Fruit fly (Drosophila melanogaster): ENCODE measurements around the gene CG32755.

The CG32755 gene

DNA sequence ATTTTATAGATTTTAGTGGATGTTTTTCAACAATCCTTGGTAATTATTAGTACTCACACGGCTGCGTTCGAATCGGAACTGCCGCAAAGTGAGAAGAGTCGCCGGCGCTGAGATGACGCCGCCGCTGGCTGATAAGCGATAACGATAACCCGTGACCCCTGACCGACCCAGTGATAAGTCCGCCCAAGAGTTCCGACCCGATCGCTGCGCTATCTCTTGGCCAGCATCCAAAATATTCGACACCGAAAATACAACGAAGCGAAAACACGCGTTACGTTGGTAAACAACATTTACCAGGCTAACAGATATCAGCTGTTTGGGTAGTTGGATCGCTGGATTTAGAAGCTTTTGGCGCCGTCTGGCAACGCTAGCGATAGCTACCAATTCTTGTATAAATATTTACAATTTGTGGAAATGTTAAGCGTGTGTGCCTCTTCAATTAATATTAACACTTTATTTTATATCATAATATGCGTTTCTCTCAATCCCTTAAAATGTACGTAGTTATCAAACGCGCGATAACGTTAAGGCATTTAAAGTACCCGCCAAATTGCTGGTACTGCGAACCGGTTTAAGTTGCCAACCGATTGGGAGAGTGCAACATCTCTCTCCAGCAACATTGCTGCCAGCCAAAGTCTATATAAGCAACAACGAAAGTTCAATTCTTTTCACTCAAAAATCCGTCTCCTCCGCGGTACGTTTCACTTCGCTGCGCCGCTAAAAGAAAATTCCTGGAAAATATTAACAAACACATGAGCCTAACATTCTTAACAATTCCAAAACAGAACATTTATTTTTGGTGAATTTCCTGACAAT is 33.3 kb upstream of the CG32755 start, which contains the start of the genes Shmt and CG3726 (continued):
- TF ChIP-seq sug (tag; optimal IDR thresholded peaks at IDR 0.05) (peak; percentile 28), bbx (GFP tag; IDR thresholded peaks at IDR 0.05; ENCODE audit: partially characterized antibody) (peak; percentile 19; the same call in 1 of the 2 replicates), CG9215 (GFP tag; IDR thresholded peaks at IDR 0.05) (no peak), CTCF (GFP tag; optimal IDR thresholded peaks at IDR 0.05) (peak; percentile 58), CG2678 (tag; optimal IDR thresholded peaks at IDR 0.05) (peak; percentile 10), mld (GFP tag; IDR thresholded peaks at IDR 0.05; ENCODE audit: partially characterized antibody) (no peak), CG6791 (GFP tag; IDR thresholded peaks at IDR 0.05; ENCODE audit: partially characterized antibody) (0 out of 3 replicates have a peak, but pooled peaks have one; percentile 41), gce (GFP tag; IDR thresholded peaks at IDR 0.05) (0 out of 3 replicates have a peak, but pooled peaks have one; percentile 9), CG8924 (tag; optimal IDR thresholded peaks at IDR 0.05) (peak; percentile 9), CG3847 (GFP tag; IDR thresholded peaks at IDR 0.05) (peak; percentile 41; the same call in 1 of the 2 replicates), lilli (GFP tag; optimal IDR thresholded peaks at IDR 0.05) (no peak), jing (GFP tag; optimal IDR thresholded peaks at IDR 0.05) (no peak), BEAF-32 (GFP tag; optimal IDR thresholded peaks at IDR 0.05) (peak; percentile 45), CG8290 (GFP tag; optimal IDR thresholded peaks at IDR 0.05) (no peak), CG8290 (tag; optimal IDR thresholded peaks at IDR 0.05) (peak in 1 of 2 experiments; percentile 40), CG1233 (GFP tag; optimal IDR thresholded peaks at IDR 0.05) (peak; percentile 20), grau (tag; optimal IDR thresholded peaks at IDR 0.05) (peak; percentile 11), Nf-YA (GFP tag; IDR thresholded peaks at IDR 0.05) (no peak), Stat92E (GFP tag; optimal IDR thresholded peaks at IDR 0.05) (peak in 1 of 3 experiments; percentile 36), CG3726 (GFP tag; IDR thresholded peaks at IDR 0.05) (no peak), Pdp1 (GFP tag; optimal IDR thresholded peaks at IDR 0.05) (peak in 1 of 2 experiments; percentile 13), Jarid2 (GFP tag; optimal IDR thresholded peaks at IDR 0.05) (peak; percentile 87), Med (GFP tag) (peak; percentile 73), CG7556 (GFP tag; optimal IDR thresholded peaks at IDR 0.05) (no peak), HmgD (GFP tag; optimal IDR thresholded peaks at IDR 0.05) (no peak), h (optimal IDR thresholded peaks at IDR 0.05) (no peak), vvl (GFP tag; IDR thresholded peaks at IDR 0.05) (0 out of 2 replicates have a peak, but pooled peaks have one; percentile 33), Eip74EF (GFP tag; optimal IDR thresholded peaks at IDR 0.05) (no peak), slp2 (GFP tag; optimal IDR thresholded peaks at IDR 0.05) (no peak), crp (GFP tag; optimal IDR thresholded peaks at IDR 0.05) (peak; percentile 5 to 90), CG6683 (GFP tag; optimal IDR thresholded peaks at IDR 0.05) (no peak), Kr (GFP tag; optimal IDR thresholded peaks at IDR 0.05) (no peak), caup (GFP tag; optimal IDR thresholded peaks at IDR 0.05; ENCODE audit: severe bottlenecking) (peak; percentile 9), Dp (GFP tag; optimal IDR thresholded peaks at IDR 0.05) (peak; percentile 75), Bgb (GFP tag; IDR thresholded peaks at IDR 0.05; ENCODE audit: partially characterized antibody) (peak; percentile 34; the same call in 1 of the 2 replicates), CoRest (tag; optimal IDR thresholded peaks at IDR 0.05) (peak; percentile 4), CG12219 (GFP tag; optimal IDR thresholded peaks at IDR 0.05) (peak; percentile 10), pzg (GFP tag; optimal IDR thresholded peaks at IDR 0.05) (peak; percentile 24), rib (GFP tag; IDR thresholded peaks at IDR 0.05) (no peak), z (GFP tag; IDR thresholded peaks at IDR 0.05) (peak; percentile 68; the same call in 1 of the 3 replicates), CG2712 (tag; optimal IDR thresholded peaks at IDR 0.05) (no peak), CG12769 (tag; optimal IDR thresholded peaks at IDR 0.05) (peak; percentile 49), CG30020 (tag; optimal IDR thresholded peaks at IDR 0.05) (no peak), Sin3A (optimal IDR thresholded peaks at IDR 0.05) (peak; percentile 4), CG1602 (GFP tag; optimal IDR thresholded peaks at IDR 0.05) (no peak), CG9437 (GFP tag; optimal IDR thresholded peaks at IDR 0.05) (peak; percentile 81), E2f2 (GFP tag; IDR thresholded peaks at IDR 0.05) (peak; percentile 84), Hr39 (optimal IDR thresholded peaks at IDR 0.05) (no peak), CG13296 (GFP tag; optimal IDR thresholded peaks at IDR 0.05) (peak; percentile 43)

All from whole organism, embryonic.